Fruit fly (Drosophila melanogaster) S2 (cell line): Measurements from ENCODE around the gene siz.

ENCODE experiments used
- CG8478 ChIP-seq: fragments of >200 bp; optimal IDR thresholded peaks from 2 replicates; lab custom pipeline; 2018
- CTCF ChIP-seq, 2 experiments: fragments of >200 bp; optimal IDR thresholded peaks; 2 replicates each; lab custom pipeline; 2018

- TF ChIP-seq CTCF (optimal IDR thresholded peaks at IDR 0.05; lab: Kevin White, UChicago): no peak
- no peak for TF ChIP-seq CG8478 (lab: Kevin White, UChicago)
Observed at dm6 chr3L:21054894-21055270, 20.5 kb downstream of the siz start.
